Worm (Caenorhabditis elegans) whole organism, midembryonic: ENCODE measurements around the gene T07E3.2.
A peak's percentile ranks its signal among the peaks of the same experiment; 100 is the strongest.

Experiments used
- T22C8.4 ChIP-seq: fragments of 200-800 bp; sonication (Bioruptor generic); IDR thresholded peaks from 2 replicates; pipeline ENCODE4 v1.3.6; 2022; ENCODE audit warnings: missing genetic modification characterization, missing compliant biosample characterization
- cog-1 ChIP-seq: sonication (generic microtip); optimal IDR thresholded peaks from 2 replicates; lab custom pipeline; 2016; ENCODE audit warnings: missing genetic modification characterization, missing compliant biosample characterization
- flt-1 ChIP-seq: fragments of 200-800 bp; sonication (Bioruptor generic); IDR thresholded peaks from 2 replicates; pipeline ENCODE4 v1.3.6; 2022; ENCODE audit warnings: missing genetic modification characterization, missing compliant biosample characterization
- klf-2 ChIP-seq: fragments of 200-800 bp; sonication (Bioruptor generic); conservative IDR thresholded peaks from 2 replicates; pipeline ENCODE4 v1.3.6; 2022; ENCODE audit warnings: missing genetic modification reagents, missing genetic modification characterization, missing compliant biosample characterization
- med-1 ChIP-seq: sonication (generic microtip); optimal IDR thresholded peaks from 2 replicates; lab custom pipeline; 2017; ENCODE audit warnings: missing genetic modification characterization, mild to moderate bottlenecking, missing compliant biosample characterization, antibody characterized with exemption, missing genetic modification reagents; ENCODE audit not compliant: insufficient read depth
- ref-1 ChIP-seq: fragments of 200-800 bp; sonication (Bioruptor generic); conservative IDR thresholded peaks from 2 replicates; pipeline ENCODE4 v1.3.6; 2022; ENCODE audit warnings: missing genetic modification reagents, missing genetic modification characterization, missing compliant biosample characterization
- tab-1 ChIP-seq: fragments of 200-800 bp; sonication (Bioruptor generic); IDR thresholded peaks from 2 replicates; pipeline ENCODE4 v1.3.6; 2022; ENCODE audit warnings: missing genetic modification characterization, missing compliant biosample characterization
- ztf-23 ChIP-seq: fragments of 200-800 bp; sonication (Bioruptor generic); IDR thresholded peaks from 2 replicates; pipeline ENCODE4 v1.3.6; 2022; ENCODE audit warnings: missing genetic modification reagents, missing genetic modification characterization, missing compliant biosample characterization
- ztf-29 ChIP-seq: fragments of 200-800 bp; sonication (Bioruptor generic); IDR thresholded peaks from 2 replicates; pipeline ENCODE4 v1.3.6; 2022; ENCODE audit warnings: missing genetic modification reagents, missing genetic modification characterization, missing compliant biosample characterization

The T07E3.2 gene

DNA sequence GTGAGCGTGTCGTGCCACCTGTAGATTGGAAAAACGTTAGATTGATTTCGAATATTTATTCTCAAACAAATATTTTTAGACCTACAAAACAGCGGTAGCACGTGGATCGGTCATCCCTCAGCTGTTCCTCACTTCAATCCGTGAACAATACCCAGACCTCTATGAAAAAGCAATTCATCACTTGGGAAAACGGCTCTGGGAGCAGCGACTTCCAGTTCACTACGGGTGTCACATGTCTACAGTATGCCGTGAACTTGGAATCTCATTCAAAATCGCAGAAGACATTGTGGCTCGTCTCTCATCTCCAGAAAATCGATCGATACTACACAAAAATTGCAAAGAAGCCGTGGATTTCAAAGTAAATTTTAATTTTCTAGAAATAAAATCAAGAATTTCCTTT, 2.0 kb upstream of the T07E3.2 start:
- TF ChIP-seq flt-1 (GFP tag; lab: Robert Waterston, UW) = no peak
- no peak for TF ChIP-seq ref-1 (GFP tag; lab: Robert Waterston, UW)

DNA sequence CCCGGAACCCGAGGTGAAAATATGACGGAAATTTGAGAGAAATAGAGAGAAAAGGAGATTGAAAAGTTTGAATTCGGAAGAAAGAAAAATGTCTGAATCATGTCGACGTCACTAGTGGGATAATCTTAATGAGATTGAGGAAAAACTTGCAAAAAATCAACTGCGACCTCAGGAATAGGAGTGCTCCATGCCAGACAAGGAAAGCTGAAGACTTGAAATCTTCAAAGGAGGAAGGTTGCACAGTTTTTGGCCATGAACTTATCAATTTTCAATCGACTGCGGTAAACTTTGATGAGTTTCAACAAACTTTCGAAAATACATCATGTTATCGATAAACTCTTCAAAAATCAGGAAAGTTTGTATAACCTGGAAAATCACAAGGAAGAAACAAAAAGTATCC, 5.9 kb downstream of the T07E3.2 start, which contains the start of gene pdf-1:
pdf-1 (minus strand) TSS at position 101 of the 400 bp plus-strand sequence.
- TF ChIP-seq flt-1 (GFP tag; lab: Robert Waterston, UW) (no peak), cog-1 (no peak), klf-2 (GFP tag; lab: Robert Waterston, UW) (no peak), tab-1 (GFP tag; lab: Robert Waterston, UW) (no peak)

ce11 chrIII:6914840-6915239, 8.3 kb downstream of the T07E3.2 start:
- TF ChIP-seq ztf-29 (GFP tag; lab: Robert Waterston, UW) (no peak), tab-1 (GFP tag; lab: Robert Waterston, UW) (no peak), klf-2 (GFP tag; lab: Robert Waterston, UW) (no peak), ztf-23 (no peak), flt-1 (GFP tag; lab: Robert Waterston, UW) (no peak)

- TF ChIP-seq T22C8.4 (peak; percentile 25; the same call in 1 of the 2 replicates), cog-1 (no peak)
These were observed 22.2 kb downstream of the T07E3.2 start, which contains the start of gene flap-1 for ce11 chrIII:6928725-6929124. Gene flap-1, minus strand, starts transcription at chrIII:6928825.

DNA sequence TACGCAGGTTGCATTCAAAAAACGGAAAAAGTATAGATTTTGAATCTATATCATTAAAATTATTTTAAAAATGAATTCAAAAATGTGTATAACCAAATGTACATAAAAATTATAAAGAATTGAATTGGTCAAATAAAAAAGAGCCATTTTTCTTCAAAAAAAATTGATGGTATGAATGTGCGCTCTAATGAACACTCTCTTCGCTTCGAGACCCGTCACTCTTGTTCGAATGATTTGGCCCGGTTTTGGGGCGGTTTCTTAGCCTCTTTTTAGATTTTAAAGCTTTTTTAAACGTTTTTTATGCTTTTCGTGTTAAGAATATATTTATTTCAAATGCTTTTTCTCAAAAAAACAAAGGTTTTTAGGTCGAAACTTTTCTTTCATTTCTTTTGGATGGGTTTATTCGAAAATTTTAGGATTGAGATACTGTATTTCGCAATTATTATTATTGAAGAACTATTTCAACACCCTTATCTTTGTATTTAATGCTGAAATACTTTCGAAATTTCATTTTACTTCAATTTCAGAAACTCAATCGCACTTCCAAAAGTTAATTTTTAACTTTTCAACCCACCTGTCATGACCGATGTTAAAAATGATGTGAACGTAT, 23.2 kb downstream of the T07E3.2 start, which contains the start of gene inf-1:
inf-1 (plus strand) TSS at position 577 of the 610 bp plus-strand sequence.
- TF ChIP-seq cog-1 (no peak), klf-2 (GFP tag; lab: Robert Waterston, UW) (no peak)

DNA sequence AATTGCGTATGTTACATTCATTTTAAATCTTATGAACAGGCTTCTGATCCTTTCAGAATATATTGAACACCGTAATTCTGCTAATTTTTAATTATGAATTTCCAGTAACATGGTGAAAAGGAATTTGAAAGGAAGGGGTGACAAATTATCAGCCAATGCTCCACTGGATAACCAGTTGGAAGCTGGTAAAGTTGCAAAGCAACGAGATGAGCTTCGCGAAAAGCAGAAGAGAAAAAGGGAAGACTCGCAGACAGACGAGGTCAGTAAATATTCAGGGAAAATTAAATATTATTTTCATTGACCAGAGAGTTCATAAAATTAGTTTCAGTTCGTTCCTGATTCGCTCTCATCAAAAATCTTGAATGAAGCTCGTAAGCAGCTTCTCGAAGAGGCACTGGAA, 25.4 kb downstream of the T07E3.2 start, which contains the start of gene byn-1:
byn-1 (plus strand) TSS at position 106 of the 400 bp plus-strand sequence.
- TF ChIP-seq ztf-23 (no peak), flt-1 (GFP tag; lab: Robert Waterston, UW) (no peak), med-1 (GFP tag; lab: Kevin White, UChicago) (no peak), T22C8.4 (no peak), cog-1 (no peak), tab-1 (GFP tag; lab: Robert Waterston, UW) (no peak), ref-1 (GFP tag; lab: Robert Waterston, UW) (no peak), ztf-29 (GFP tag; lab: Robert Waterston, UW) (no peak), klf-2 (GFP tag; lab: Robert Waterston, UW) (no peak)

DNA sequence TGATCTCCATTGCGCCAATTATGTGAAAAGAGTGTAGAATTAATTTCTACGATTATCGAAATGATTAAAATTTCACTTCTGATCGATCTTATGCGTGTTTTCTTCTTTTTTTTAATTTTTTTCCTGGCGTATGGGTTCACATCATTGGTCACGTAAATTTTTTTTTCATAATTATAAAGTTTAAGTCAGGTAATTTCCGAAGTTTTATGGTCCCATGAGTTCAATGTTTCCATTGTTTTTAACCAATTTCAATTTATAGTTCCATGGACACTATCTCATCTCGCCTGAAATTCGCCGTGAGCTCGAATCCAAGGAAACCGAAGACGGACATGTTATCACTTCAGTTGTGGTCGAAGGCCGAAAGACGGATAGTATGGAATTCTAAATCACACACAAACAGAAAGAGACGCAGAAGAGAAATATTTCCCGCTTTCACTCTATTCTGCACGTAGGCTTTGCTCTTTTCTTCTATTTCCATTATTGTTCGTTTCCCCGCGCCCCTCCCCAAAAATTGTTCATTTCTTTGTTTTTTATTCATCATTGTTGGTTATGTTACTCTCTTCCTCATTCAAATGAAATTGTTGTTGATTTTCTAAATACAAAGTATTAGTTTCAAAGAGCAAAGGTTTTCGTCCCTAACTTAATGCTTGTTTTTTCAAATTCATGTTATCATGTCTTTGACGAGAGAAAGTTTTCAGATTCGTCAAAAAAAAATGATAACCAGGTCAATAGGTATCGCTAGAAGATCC, 28.9 kb downstream of the T07E3.2 start, which contains the start of the genes F57B9.8 and coq-2:
F57B9.8 (minus strand) TSS at position 51 of the 749 bp plus-strand sequence.
coq-2 (plus strand) TSS at position 699 of the 749 bp plus-strand sequence.
- no peak for TF ChIP-seq T22C8.4
- TF ChIP-seq cog-1 = no peak
- TF ChIP-seq ztf-29 (GFP tag; lab: Robert Waterston, UW) = no peak
- no peak for TF ChIP-seq ref-1 (GFP tag; lab: Robert Waterston, UW)
- TF ChIP-seq tab-1 (GFP tag; lab: Robert Waterston, UW) = no peak
- no peak for TF ChIP-seq ztf-23
- no peak for TF ChIP-seq med-1 (GFP tag; lab: Kevin White, UChicago)
- TF ChIP-seq flt-1 (GFP tag; lab: Robert Waterston, UW) = no peak
- no peak for TF ChIP-seq klf-2 (GFP tag; lab: Robert Waterston, UW)

- no peak for TF ChIP-seq flt-1 (GFP tag; lab: Robert Waterston, UW)
- TF ChIP-seq T22C8.4 = no peak
- TF ChIP-seq cog-1 = no peak
- no peak for TF ChIP-seq med-1 (GFP tag; lab: Kevin White, UChicago)
- no peak for TF ChIP-seq tab-1 (GFP tag; lab: Robert Waterston, UW)
- TF ChIP-seq ztf-29 (GFP tag; lab: Robert Waterston, UW) = no peak
- no peak for TF ChIP-seq ztf-23
- TF ChIP-seq klf-2 (GFP tag; lab: Robert Waterston, UW) = no peak
- TF ChIP-seq ref-1 (GFP tag; lab: Robert Waterston, UW) = no peak
These were observed 33.0 kb downstream of the T07E3.2 start, which contains the start of gene F57B9.3 for ce11 chrIII:6939523-6939922. Gene F57B9.3, plus strand, starts transcription at chrIII:6939823.

- TF ChIP-seq T22C8.4 (no peak), tab-1 (GFP tag; lab: Robert Waterston, UW) (0 out of 2 replicates have a peak, but pooled peaks have one; percentile 46)
These were observed 38.8 kb downstream of the T07E3.2 start for ce11 chrIII:6945319-6945718.

- TF ChIP-seq tab-1 (GFP tag; lab: Robert Waterston, UW) (no peak), ztf-29 (GFP tag; lab: Robert Waterston, UW) (no peak), cog-1 (no peak), ztf-23 (no peak), flt-1 (GFP tag; lab: Robert Waterston, UW) (no peak), klf-2 (GFP tag; lab: Robert Waterston, UW) (no peak), T22C8.4 (no peak), ref-1 (GFP tag; lab: Robert Waterston, UW) (no peak), med-1 (GFP tag; lab: Kevin White, UChicago) (no peak)
These were observed 39.2 kb downstream of the T07E3.2 start, which contains the start of gene abu-13 for ce11 chrIII:6945747-6946146. Gene abu-13, minus strand, starts transcription at chrIII:6945898.
